Worm (Caenorhabditis elegans) whole organism, L4 larva: Measurements from ENCODE around the gene F46H5.3.

Source experiments
- F26F4.8 ChIP-seq: fragments of 200-800 bp; sonication (Bioruptor generic); conservative IDR thresholded peaks from 2 replicates; pipeline ENCODE4 v1.3.6; 2022; ENCODE audit warnings: missing genetic modification characterization, missing compliant biosample characterization
- F44E2.7 ChIP-seq: fragments of 200-800 bp; sonication (Bioruptor generic); IDR thresholded peaks from 2 replicates; pipeline ENCODE4 v2.1.2; 2022; ENCODE audit warnings: missing genetic modification characterization, missing compliant biosample characterization
- F49E8.2 ChIP-seq: sonication (generic microtip); optimal IDR thresholded peaks from 2 replicates; lab custom pipeline; 2016; ENCODE audit warnings: missing compliant biosample characterization, mild to moderate bottlenecking, missing genetic modification characterization, borderline replicate concordance
- R02D3.7 ChIP-seq: fragments of 150-350 bp; sonication (generic microtip); optimal IDR thresholded peaks from 3 replicates; lab custom pipeline; 2014; ENCODE audit warnings: missing biosample characterization, missing genetic modification characterization
- T20F7.1 ChIP-seq: fragments of 200-800 bp; sonication (Bioruptor generic); optimal IDR thresholded peaks from 2 replicates; lab custom pipeline; 2018; ENCODE audit warnings: mild to moderate bottlenecking, missing genetic modification characterization, missing compliant biosample characterization
- T26A8.4 ChIP-seq: fragments of 200-800 bp; sonication (Bioruptor generic); IDR thresholded peaks from 2 replicates; pipeline ENCODE4 v1.3.6; 2022; ENCODE audit warnings: missing genetic modification characterization, missing compliant biosample characterization
- Y105C5A.15 ChIP-seq: fragments of 200-800 bp; sonication (Bioruptor generic); IDR thresholded peaks from 2 replicates; pipeline ENCODE4 v1.3.6; 2022; ENCODE audit warnings: missing genetic modification characterization, missing compliant biosample characterization
- Y48G9A.11 ChIP-seq: fragments of 200-800 bp; sonication (Bioruptor generic); IDR thresholded peaks from 2 replicates; pipeline ENCODE4 v1.3.6; 2022; ENCODE audit warnings: missing genetic modification reagents, missing genetic modification characterization, missing compliant biosample characterization
- Y5F2A.4 ChIP-seq: fragments of 200-800 bp; sonication (Bioruptor generic); optimal IDR thresholded peaks from 2 replicates; lab custom pipeline; 2018; ENCODE audit warnings: mild to moderate bottlenecking, missing genetic modification characterization, missing compliant biosample characterization
- Y75B8A.6 ChIP-seq: fragments of 200-800 bp; sonication (Bioruptor generic); IDR thresholded peaks from 2 replicates; pipeline ENCODE4 v1.3.6; 2022; ENCODE audit warnings: missing genetic modification reagents, missing genetic modification characterization, missing compliant biosample characterization
- ZK546.5 ChIP-seq, 2 experiments: sonication (generic microtip); optimal IDR thresholded peaks; 2 replicates each; lab custom pipeline; 2017; ENCODE audit warnings: missing biosample characterization in 2 of 2, missing genetic modification characterization in 2 of 2
- aha-1 ChIP-seq: fragments of 150-350 bp; peaks from one replicate; lab custom pipeline; 2014; ENCODE audit warnings: missing biosample characterization, missing genetic modification characterization
- aly-2 ChIP-seq: sonication (generic microtip); optimal IDR thresholded peaks from 2 replicates; lab custom pipeline; 2018; ENCODE audit warnings: missing biosample characterization, missing genetic modification characterization
- ama-1 ChIP-seq: fragments of 150-350 bp; optimal IDR thresholded peaks from 2 replicates; lab custom pipeline; 2014; ENCODE audit warnings: inconsistent platforms, mixed read lengths
- attf-4 ChIP-seq: sonication (generic microtip); optimal IDR thresholded peaks from 3 replicates; lab custom pipeline; 2017; ENCODE audit warnings: missing biosample characterization, missing genetic modification characterization
- ceh-28 ChIP-seq: fragments of 150-350 bp; optimal IDR thresholded peaks from 2 replicates; lab custom pipeline; 2014; ENCODE audit warnings: missing biosample characterization, missing genetic modification reagents, missing genetic modification characterization
- ceh-62 ChIP-seq: sonication (generic microtip); optimal IDR thresholded peaks from 2 replicates; lab custom pipeline; 2017; ENCODE audit warnings: missing biosample characterization, missing genetic modification characterization
- ceh-82 ChIP-seq: sonication (generic microtip); optimal IDR thresholded peaks from 2 replicates; lab custom pipeline; 2017; ENCODE audit warnings: missing biosample characterization, missing genetic modification characterization
- cey-2 ChIP-seq: sonication (generic microtip); optimal IDR thresholded peaks from 3 replicates; lab custom pipeline; 2017; ENCODE audit warnings: missing genetic modification characterization, mild to moderate bottlenecking, missing compliant biosample characterization, antibody characterized with exemption, borderline replicate concordance; ENCODE audit not compliant: insufficient read depth
- ctbp-1 ChIP-seq: fragments of 200-800 bp; sonication (Bioruptor generic); IDR thresholded peaks from 2 replicates; pipeline ENCODE4 v1.3.6; 2022; ENCODE audit warnings: missing genetic modification reagents, missing genetic modification characterization, missing compliant biosample characterization
- daf-16 ChIP-seq, 3 experiments: sonication (generic microtip); optimal IDR thresholded peaks; 2 replicates each; lab custom pipeline; 2016 to 2017; ENCODE audit warnings: missing genetic modification characterization in 3 of 3, missing genetic modification reagents in 3 of 3, mild to moderate bottlenecking in 2 of 3, missing compliant biosample characterization in 2 of 3, missing biosample characterization in 1 of 3, moderate library complexity in 1 of 3
- dpl-1 ChIP-seq: fragments of 150-350 bp; optimal IDR thresholded peaks from 2 replicates; lab custom pipeline; 2014; ENCODE audit warnings: missing biosample characterization, missing genetic modification reagents, missing genetic modification characterization
- duxl-1 ChIP-seq: sonication (generic microtip); optimal IDR thresholded peaks from 2 replicates; lab custom pipeline; 2016; ENCODE audit warnings: mild to moderate bottlenecking, missing genetic modification characterization, moderate library complexity, missing compliant biosample characterization; ENCODE audit not compliant: poor library complexity
- hif-1 ChIP-seq, 2 experiments: sonication (generic microtip); optimal IDR thresholded peaks; 2 replicates each; lab custom pipeline; 2016 to 2017; ENCODE audit warnings: missing compliant biosample characterization in 2 of 2, missing genetic modification characterization in 2 of 2, missing genetic modification reagents in 2 of 2, missing genotype in 2 of 2, mild to moderate bottlenecking in 1 of 2
- hlh-11 ChIP-seq: fragments of 200-800 bp; sonication (Bioruptor generic); optimal IDR thresholded peaks from 2 replicates; lab custom pipeline; 2018; ENCODE audit warnings: mild to moderate bottlenecking, missing genetic modification characterization, missing compliant biosample characterization
- lim-7 ChIP-seq: fragments of 200-800 bp; sonication (Bioruptor generic); IDR thresholded peaks from 2 replicates; pipeline ENCODE4 v1.3.6; 2022; ENCODE audit warnings: missing genetic modification characterization, missing compliant biosample characterization
- lin-15B ChIP-seq: fragments of 150-350 bp; sonication (generic microtip); optimal IDR thresholded peaks from 3 replicates; lab custom pipeline; 2014; ENCODE audit warnings: missing biosample characterization, missing genetic modification characterization
- lin-29 ChIP-seq: fragments of 200-800 bp; sonication (Bioruptor generic); IDR thresholded peaks from 2 replicates; pipeline ENCODE4 v1.3.6; 2022; ENCODE audit warnings: missing genetic modification reagents, missing genetic modification characterization, missing compliant biosample characterization
- lin-38 ChIP-seq: fragments of 200-800 bp; sonication (Bioruptor generic); IDR thresholded peaks from 2 replicates; pipeline ENCODE4 v1.3.6; 2022; ENCODE audit warnings: missing genetic modification reagents, missing genetic modification characterization, missing compliant biosample characterization
- mdl-1 ChIP-seq, 2 experiments: fragments of 150-350 bp in 1 of 2; sonication (generic microtip) in 1 of 2; optimal IDR thresholded peaks; 2 replicates each; lab custom pipeline; 2014 to 2017; ENCODE audit warnings: missing biosample characterization in 2 of 2, missing genetic modification characterization in 2 of 2
- mep-1 ChIP-seq: fragments of 150-350 bp; sonication (generic microtip); optimal IDR thresholded peaks from 3 replicates; lab custom pipeline; 2014; ENCODE audit warnings: missing biosample characterization, missing genetic modification characterization
- mes-2 ChIP-seq: sonication (generic microtip); optimal IDR thresholded peaks from 2 replicates; lab custom pipeline; 2016; ENCODE audit warnings: missing genotype, mild to moderate bottlenecking, missing genetic modification characterization, missing compliant biosample characterization; ENCODE audit not compliant: poor library complexity, severe bottlenecking
- mxl-2 ChIP-seq: fragments of 200-800 bp; sonication (Bioruptor generic); conservative IDR thresholded peaks from 2 replicates; pipeline ENCODE4 v1.3.6; 2022; ENCODE audit warnings: missing genetic modification reagents, missing genetic modification characterization, missing compliant biosample characterization
- mxl-3 ChIP-seq: fragments of 200-800 bp; sonication (Bioruptor generic); optimal IDR thresholded peaks from 2 replicates; lab custom pipeline; 2018; ENCODE audit warnings: mild to moderate bottlenecking, missing genetic modification characterization, missing compliant biosample characterization
- nhr-10 ChIP-seq: fragments of 150-350 bp; optimal IDR thresholded peaks from 2 replicates; lab custom pipeline; 2014; ENCODE audit warnings: missing biosample characterization, missing genetic modification characterization
- nhr-237 ChIP-seq: sonication (generic microtip); optimal IDR thresholded peaks from 2 replicates; lab custom pipeline; 2017; ENCODE audit warnings: missing biosample characterization, missing genetic modification characterization
- nhr-25 ChIP-seq: sonication (generic microtip); optimal IDR thresholded peaks from 2 replicates; lab custom pipeline; 2017; ENCODE audit warnings: missing genetic modification characterization, mild to moderate bottlenecking, missing compliant biosample characterization, antibody characterized with exemption, moderate library complexity, borderline replicate concordance; ENCODE audit not compliant: insufficient read depth
- nhr-28 ChIP-seq: fragments of 150-350 bp; optimal IDR thresholded peaks from 2 replicates; lab custom pipeline; 2014; ENCODE audit warnings: missing biosample characterization, missing genetic modification characterization
- nhr-41 ChIP-seq: fragments of 200-800 bp; sonication (Bioruptor generic); IDR thresholded peaks from 2 replicates; pipeline ENCODE4 v1.3.6; 2022; ENCODE audit warnings: missing genetic modification reagents, missing genetic modification characterization, missing compliant biosample characterization
- nhr-6 ChIP-seq: fragments of 150-350 bp; optimal IDR thresholded peaks from 2 replicates; lab custom pipeline; 2014; ENCODE audit warnings: missing biosample characterization, missing genetic modification characterization
- nhr-77 ChIP-seq: fragments of 150-350 bp; optimal IDR thresholded peaks from 2 replicates; lab custom pipeline; 2014; ENCODE audit warnings: missing biosample characterization, missing genetic modification characterization
- rbr-2 ChIP-seq: sonication (generic microtip); optimal IDR thresholded peaks from 2 replicates; lab custom pipeline; 2016; ENCODE audit warnings: missing genotype, missing genetic modification characterization, missing compliant biosample characterization
- saeg-2 ChIP-seq: fragments of 200-800 bp; sonication (Bioruptor generic); IDR thresholded peaks from 2 replicates; pipeline ENCODE4 v1.3.6; 2022; ENCODE audit warnings: missing genetic modification reagents, missing genetic modification characterization, missing compliant biosample characterization
- sdz-12 ChIP-seq: fragments of 200-800 bp; sonication (Bioruptor generic); optimal IDR thresholded peaks from 2 replicates; lab custom pipeline; 2018; ENCODE audit warnings: mild to moderate bottlenecking, missing genetic modification characterization, missing compliant biosample characterization
- set-16 ChIP-seq: fragments of 200-800 bp; sonication (Bioruptor generic); IDR thresholded peaks from 2 replicates; pipeline ENCODE4 v1.3.6; 2022; ENCODE audit warnings: missing genetic modification reagents, missing genetic modification characterization, missing compliant biosample characterization
- skn-1 ChIP-seq: fragments of 150-350 bp; optimal IDR thresholded peaks from 2 replicates; lab custom pipeline; 2014; ENCODE audit warnings: missing biosample characterization, missing genetic modification characterization
- tag-97 ChIP-seq: fragments of 200-800 bp; sonication (Bioruptor generic); IDR thresholded peaks from 2 replicates; pipeline ENCODE4 v1.3.6; 2022; ENCODE audit warnings: missing genetic modification characterization, missing compliant biosample characterization
- unc-62 ChIP-seq, 3 experiments: fragments of 150-350 bp in 1 of 3; sonication (generic microtip); optimal IDR thresholded peaks in 2 of 3; peaks in 1 of 3; 1 replicate in 1 of 3; 2 replicates in 2 of 3; lab custom pipeline; 2014 to 2017; ENCODE audit warnings: missing biosample characterization in 3 of 3, missing genetic modification characterization in 3 of 3, missing genetic modification reagents in 3 of 3, missing genotype in 1 of 3
- ztf-11 ChIP-seq: fragments of 150-350 bp; optimal IDR thresholded peaks from 2 replicates; lab custom pipeline; 2014; ENCODE audit warnings: missing biosample characterization, missing genetic modification characterization

Gene F46H5.3

DNA sequence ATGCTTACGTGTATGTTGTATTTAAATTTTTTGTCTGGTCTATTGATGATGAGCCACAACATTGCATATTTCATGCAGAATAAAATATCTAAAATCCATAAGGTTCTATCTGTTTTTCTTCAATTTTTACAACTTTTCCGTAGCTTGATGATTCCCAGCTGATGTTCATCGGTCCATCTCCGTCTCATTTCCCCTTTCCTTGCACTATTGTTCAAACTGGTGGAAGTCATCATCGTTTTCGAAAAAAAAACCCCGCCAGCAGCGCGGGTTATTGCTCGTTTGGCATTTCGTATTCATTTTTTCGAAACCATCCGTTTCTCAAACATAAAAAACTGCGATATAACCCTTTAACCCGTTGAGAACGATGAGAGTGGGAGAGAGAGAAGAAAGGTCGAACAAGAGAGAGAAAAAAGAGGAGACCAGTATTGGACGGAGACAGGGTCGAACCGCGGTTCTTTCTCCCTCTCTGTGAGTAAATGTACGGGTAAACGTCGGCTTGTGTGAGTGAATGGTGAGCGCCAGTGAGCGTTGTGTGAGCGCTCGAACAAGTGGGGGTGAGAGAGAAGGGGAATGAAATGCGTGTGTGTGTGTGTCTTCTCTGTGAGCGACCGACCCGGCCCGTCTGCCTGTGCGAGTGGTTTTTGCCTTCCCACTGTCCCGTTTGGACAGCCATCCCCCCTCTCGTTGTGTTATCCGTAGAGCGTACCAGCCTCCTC, 26.3 kb upstream of the F46H5.3 start (continued):
- peak; percentile 19 to 76 for TF ChIP-seq mdl-1 (tag; optimal IDR thresholded peaks at IDR 0.05; lab: Kevin White, UChicago)
- TF ChIP-seq attf-4 (tag; lab: Kevin White, UChicago): peak; percentile 21
- no peak for TF ChIP-seq skn-1
- peak; percentile 85 for TF ChIP-seq nhr-41 (GFP tag; lab: Robert Waterston, UW)
- TF ChIP-seq saeg-2: peak; percentile 55; the same call in 1 of the 2 replicates
- peak; percentile 98 for TF ChIP-seq mep-1 (tag; lab: Kevin White, UChicago)
- peak; percentile 94 for TF ChIP-seq nhr-77 (tag; lab: Kevin White, UChicago)
- TF ChIP-seq mxl-3 (GFP tag; lab: Kevin White, UChicago): peak; percentile 82
- no peak for TF ChIP-seq ceh-82 (tag; lab: Kevin White, UChicago)
- TF ChIP-seq ceh-28 (tag; lab: Kevin White, UChicago): peak; percentile 4
- TF ChIP-seq aha-1 (tag; lab: Kevin White, UChicago): peak; percentile 100
- no peak for TF ChIP-seq ceh-62 (tag; lab: Kevin White, UChicago)
- TF ChIP-seq unc-62 (GFP tag; optimal IDR thresholded peaks at IDR 0.05 in 1 of 2; lab: Kevin White, UChicago): peak in 1 of 2 experiments; percentile 98
- no peak for TF ChIP-seq unc-62 (tag; optimal IDR thresholded peaks at IDR 0.05; lab: Kevin White, UChicago)
- TF ChIP-seq lin-15B: no peak
- TF ChIP-seq F44E2.7: no peak
- no peak for TF ChIP-seq F49E8.2 (tag; lab: Kevin White, UChicago)
- TF ChIP-seq T20F7.1: no peak
- no peak for TF ChIP-seq sdz-12 (GFP tag; lab: Kevin White, UChicago)
- peak in 1 of 2 experiments; percentile 77 for TF ChIP-seq hif-1 (tag; optimal IDR thresholded peaks at IDR 0.05; lab: Kevin White, UChicago)
- no peak for TF ChIP-seq nhr-237 (tag; lab: Kevin White, UChicago)
- TF ChIP-seq nhr-10 (tag; lab: Kevin White, UChicago): peak; percentile 61
- TF ChIP-seq ZK546.5 (tag; optimal IDR thresholded peaks at IDR 0.05; lab: Kevin White, UChicago): no peak
- TF ChIP-seq nhr-6 (tag; lab: Kevin White, UChicago): peak; percentile 57
- peak; percentile 86 for TF ChIP-seq T26A8.4
- peak; percentile 98 for TF ChIP-seq nhr-25
- TF ChIP-seq duxl-1 (tag; lab: Kevin White, UChicago): peak; percentile 56
- 0 out of 2 replicates have a peak, but pooled peaks have one; percentile 14 for TF ChIP-seq mxl-2 (GFP tag; lab: Robert Waterston, UW)
- no peak for TF ChIP-seq tag-97 (GFP tag; lab: Robert Waterston, UW)
- TF ChIP-seq Y105C5A.15 (GFP tag; lab: Robert Waterston, UW): no peak
- peak; percentile 95 for TF ChIP-seq hlh-11 (tag; lab: Kevin White, UChicago)
- peak; percentile 1 for TF ChIP-seq R02D3.7 (tag; lab: Kevin White, UChicago)
- no peak for TF ChIP-seq Y48G9A.11 (GFP tag; lab: Robert Waterston, UW)
- peak; percentile 91 for TF ChIP-seq mes-2 (tag; lab: Kevin White, UChicago)
- TF ChIP-seq cey-2: no peak
- TF ChIP-seq nhr-28 (tag; lab: Kevin White, UChicago): peak; percentile 91
- no peak for TF ChIP-seq aly-2 (tag; lab: Kevin White, UChicago)
- no peak for TF ChIP-seq F26F4.8 (GFP tag; lab: Robert Waterston, UW)
- peak; percentile 96 for TF ChIP-seq rbr-2
- TF ChIP-seq lin-38 (GFP tag; lab: Robert Waterston, UW): peak; percentile 78
- TF ChIP-seq ama-1 (lab: Kevin White, UChicago): peak; percentile 72
- TF ChIP-seq set-16 (GFP tag; lab: Robert Waterston, UW): peak; percentile 88
- TF ChIP-seq daf-16 (GFP tag; optimal IDR thresholded peaks at IDR 0.05; lab: Kevin White, UChicago): peak; percentile 57
- peak; percentile 82 for TF ChIP-seq daf-16 (tag; optimal IDR thresholded peaks at IDR 0.05; lab: Kevin White, UChicago)
- TF ChIP-seq dpl-1 (GFP tag; lab: Kevin White, UChicago): peak; percentile 66
- no peak for TF ChIP-seq ztf-11 (tag; lab: Kevin White, UChicago)
- no peak for TF ChIP-seq Y5F2A.4
- peak; percentile 39; the same call in 1 of the 2 replicates for TF ChIP-seq lin-29 (GFP tag; lab: Robert Waterston, UW)
- peak; percentile 94 for TF ChIP-seq ctbp-1 (GFP tag; lab: Robert Waterston, UW)
- 0 out of 2 replicates have a peak, but pooled peaks have one; percentile 56 for TF ChIP-seq lim-7 (GFP tag; lab: Robert Waterston, UW)
- TF ChIP-seq Y75B8A.6 (GFP tag; lab: Robert Waterston, UW): no peak
